Worm (Caenorhabditis elegans): ENCODE data around the gene unc-44.

DNA sequence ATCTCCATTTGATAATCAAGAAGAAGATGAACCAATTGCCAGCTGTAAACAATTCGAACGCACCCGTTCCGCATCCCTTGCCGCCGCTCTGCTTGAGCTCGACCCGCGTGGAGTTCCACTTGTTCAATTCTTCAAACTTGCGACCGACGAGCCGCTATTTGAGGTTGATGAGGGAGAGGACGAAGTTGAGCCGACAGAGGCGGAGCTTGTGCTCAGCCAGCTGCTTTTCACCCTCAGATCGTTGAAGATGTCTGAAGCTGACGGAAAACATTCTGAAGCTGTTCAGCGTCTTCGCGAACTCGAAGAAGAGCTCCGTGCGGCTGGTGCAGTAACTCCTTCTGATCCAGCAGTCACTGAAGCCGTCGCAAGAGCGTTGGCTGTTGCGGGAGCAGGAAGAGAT, 10.5 kb downstream of the unc-44 start:
- TF ChIP-seq klf-2 (GFP tag; conservative IDR thresholded peaks at IDR 0.05): no peak
- TF ChIP-seq cog-1 (tag; optimal IDR thresholded peaks at IDR 0.05): no peak
- no peak for TF ChIP-seq tab-1 (GFP tag; IDR thresholded peaks at IDR 0.05)
- TF ChIP-seq ref-1 (GFP tag; conservative IDR thresholded peaks at IDR 0.05): no peak
- no peak for TF ChIP-seq ztf-23 (GFP tag; IDR thresholded peaks at IDR 0.05)
- no peak for TF ChIP-seq flt-1 (GFP tag; IDR thresholded peaks at IDR 0.05)
